Worm (Caenorhabditis elegans): ENCODE data around the gene F32D1.3.

DNA sequence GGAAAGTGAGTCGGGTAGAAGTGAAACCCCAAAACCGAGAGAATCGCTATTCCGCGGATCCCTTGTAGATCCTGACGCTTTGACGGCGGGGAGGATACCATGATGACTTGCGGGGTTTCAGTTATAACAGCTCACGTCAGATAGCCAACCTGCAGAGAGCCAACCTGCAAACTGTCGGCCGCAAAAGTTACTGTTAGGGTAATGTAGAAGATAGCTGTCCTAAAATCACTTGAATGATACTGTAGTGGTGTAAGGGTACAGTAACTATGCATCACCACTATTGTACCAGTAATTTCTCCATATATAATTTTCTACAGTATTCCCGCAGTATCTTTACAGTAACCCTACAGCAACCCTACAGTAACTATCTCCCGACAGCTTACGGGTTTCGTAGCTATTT, 28.9 kb downstream of the F32D1.3 start, which contains the start of gene oac-12:
- TF ChIP-seq him-1 (tag; optimal IDR thresholded peaks at IDR 0.05) (no peak), W03F9.2 (tag; optimal IDR thresholded peaks at IDR 0.05) (no peak), dao-5 (tag; optimal IDR thresholded peaks at IDR 0.05) (no peak)
